Worm (Caenorhabditis elegans) whole organism, L3 larva: ENCODE data around the gene Y38C1AA.12.

Source experiments
- ZK546.5 ChIP-seq: sonication (generic microtip); optimal IDR thresholded peaks from 2 replicates; lab custom pipeline; 2017; ENCODE audit warnings: missing biosample characterization, missing genetic modification characterization
- egl-27 ChIP-seq: sonication (generic microtip); optimal IDR thresholded peaks from 4 replicates; lab custom pipeline; 2017; ENCODE audit warnings: missing biosample characterization, missing genetic modification reagents, missing genetic modification characterization
- elt-2 ChIP-seq: sonication (generic microtip); optimal IDR thresholded peaks from 2 replicates; lab custom pipeline; 2016; ENCODE audit warnings: missing genetic modification reagents, mild to moderate bottlenecking, missing genetic modification characterization, missing compliant biosample characterization
- fkh-10 ChIP-seq: sonication (generic microtip); optimal IDR thresholded peaks from 2 replicates; lab custom pipeline; 2017; ENCODE audit warnings: missing biosample characterization, missing genetic modification reagents, missing genetic modification characterization
- jun-1 ChIP-seq: fragments of 150-350 bp; optimal IDR thresholded peaks from 2 replicates; lab custom pipeline; 2014; ENCODE audit warnings: missing biosample characterization, missing genetic modification reagents, missing genetic modification characterization
- lin-39 ChIP-seq: fragments of 150-350 bp; optimal IDR thresholded peaks from 2 replicates; lab custom pipeline; 2018; ENCODE audit warnings: missing biosample characterization, missing genetic modification reagents, missing genetic modification characterization
- nfya-1 ChIP-seq: sonication (generic microtip); optimal IDR thresholded peaks from 2 replicates; lab custom pipeline; 2017; ENCODE audit warnings: missing genetic modification characterization, mild to moderate bottlenecking, missing compliant biosample characterization, antibody characterized with exemption, moderate library complexity; ENCODE audit not compliant: insufficient read depth
- nhr-12 ChIP-seq: fragments of 150-350 bp; optimal IDR thresholded peaks from 2 replicates; lab custom pipeline; 2014; ENCODE audit warnings: missing biosample characterization, missing genetic modification characterization
- nhr-77 ChIP-seq: fragments of 150-350 bp; optimal IDR thresholded peaks from 2 replicates; lab custom pipeline; 2014; ENCODE audit warnings: missing biosample characterization, missing genetic modification characterization
- pha-4 ChIP-seq: fragments of 150-350 bp; optimal IDR thresholded peaks from 2 replicates; lab custom pipeline; 2014; ENCODE audit warnings: missing biosample characterization, missing genetic modification reagents, missing genetic modification characterization
- unc-62 ChIP-seq: fragments of 150-350 bp; sonication (generic microtip); optimal IDR thresholded peaks from 4 replicates; lab custom pipeline; 2014; ENCODE audit warnings: missing biosample characterization, missing genetic modification reagents, missing genetic modification characterization

DNA sequence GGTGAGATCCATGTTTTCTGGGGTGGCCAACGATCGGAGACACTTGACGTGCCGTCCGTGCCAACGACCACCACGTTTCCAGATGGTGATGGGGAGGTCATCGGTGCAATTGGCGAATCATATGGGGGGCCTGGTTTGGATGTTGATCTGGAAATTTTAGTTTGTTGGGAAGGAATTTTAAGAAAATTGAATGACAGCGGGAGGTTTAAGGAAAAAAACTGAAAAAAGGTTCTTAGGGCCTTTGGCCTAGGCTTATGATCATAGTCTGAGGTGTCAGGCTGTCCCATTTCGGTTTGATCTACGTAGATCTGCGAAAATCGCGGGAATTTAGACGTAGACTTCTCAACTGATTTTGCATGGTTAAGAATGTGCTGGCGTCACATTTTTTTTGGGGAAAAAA lies 44.2 kb upstream of the Y38C1AA.12 start, which contains the start of gene col-99:
- TF ChIP-seq fkh-10 (GFP tag; lab: Kevin White, UChicago) (no peak), nhr-77 (no peak), nfya-1 (tag; lab: Kevin White, UChicago) (no peak), lin-39 (tag; lab: Kevin White, UChicago) (no peak), unc-62 (GFP tag; lab: Kevin White, UChicago) (no peak), elt-2 (no peak), jun-1 (tag; lab: Kevin White, UChicago) (no peak), egl-27 (tag; lab: Kevin White, UChicago) (no peak), pha-4 (no peak), ZK546.5 (tag; lab: Kevin White, UChicago) (no peak), nhr-12 (no peak)
